Worm (Caenorhabditis elegans) whole organism, late embryonic: ENCODE data around the gene ins-11.

Experiments used
- C08G9.2 ChIP-seq: sonication (generic microtip); optimal IDR thresholded peaks from 2 replicates; lab custom pipeline; 2016; ENCODE audit warnings: mild to moderate bottlenecking, missing genetic modification characterization, moderate library complexity, missing compliant biosample characterization
- C38D4.7 ChIP-seq: fragments of 200-800 bp; sonication (Bioruptor generic); optimal IDR thresholded peaks from 2 replicates; lab custom pipeline; 2018; ENCODE audit warnings: mild to moderate bottlenecking, missing genetic modification characterization, moderate library complexity, missing compliant biosample characterization
- F13H6.1 ChIP-seq: sonication (generic microtip); optimal IDR thresholded peaks from 2 replicates; lab custom pipeline; 2016; ENCODE audit warnings: missing genetic modification characterization, missing compliant biosample characterization
- K02D7.2 ChIP-seq: sonication (generic microtip); optimal IDR thresholded peaks from 2 replicates; lab custom pipeline; 2017; ENCODE audit warnings: mild to moderate bottlenecking, missing genetic modification characterization, missing compliant biosample characterization
- K09A11.1 ChIP-seq: sonication (generic microtip); optimal IDR thresholded peaks from 2 replicates; lab custom pipeline; 2017; ENCODE audit warnings: antibody characterized with exemption, mild to moderate bottlenecking, missing genetic modification characterization, missing compliant biosample characterization; ENCODE audit not compliant: insufficient read depth
- T23F11.4 ChIP-seq: fragments of 200-800 bp; sonication (Bioruptor generic); optimal IDR thresholded peaks from 2 replicates; lab custom pipeline; 2018; ENCODE audit warnings: mild to moderate bottlenecking, missing genetic modification characterization, missing compliant biosample characterization
- Y22D7AL.16 ChIP-seq: sonication (generic microtip); optimal IDR thresholded peaks from 2 replicates; lab custom pipeline; 2016; ENCODE audit warnings: missing genetic modification characterization, missing compliant biosample characterization
- ahr-1 ChIP-seq: sonication (generic microtip); optimal IDR thresholded peaks from 2 replicates; lab custom pipeline; 2016; ENCODE audit warnings: missing genetic modification characterization, missing compliant biosample characterization
- ama-1 ChIP-seq: fragments of 150-350 bp; optimal IDR thresholded peaks from 2 replicates; lab custom pipeline; 2014
- ceh-22 ChIP-seq: sonication (generic microtip); optimal IDR thresholded peaks from 2 replicates; lab custom pipeline; 2017; ENCODE audit warnings: missing biosample characterization, missing genetic modification characterization
- ceh-30 ChIP-seq: fragments of 150-350 bp; optimal IDR thresholded peaks from 2 replicates; lab custom pipeline; 2014; ENCODE audit warnings: missing biosample characterization, missing genetic modification characterization
- ceh-34 ChIP-seq: sonication (generic microtip); optimal IDR thresholded peaks from 2 replicates; lab custom pipeline; 2016; ENCODE audit warnings: mild to moderate bottlenecking, missing genetic modification characterization, missing compliant biosample characterization
- ceh-45 ChIP-seq: fragments of 200-800 bp; sonication (Bioruptor generic); IDR thresholded peaks from 2 replicates; pipeline ENCODE4 v1.3.6; 2022; ENCODE audit warnings: missing genetic modification reagents, missing genetic modification characterization, missing compliant biosample characterization
- ceh-6 ChIP-seq: fragments of 200-800 bp; sonication (Bioruptor generic); optimal IDR thresholded peaks from 2 replicates; lab custom pipeline; 2018; ENCODE audit warnings: mild to moderate bottlenecking, missing genetic modification characterization, missing compliant biosample characterization
- che-1 ChIP-seq: sonication (generic microtip); optimal IDR thresholded peaks from 2 replicates; lab custom pipeline; 2016; ENCODE audit warnings: mild to moderate bottlenecking, missing genetic modification characterization, missing compliant biosample characterization
- dmd-4 ChIP-seq: sonication (generic microtip); optimal IDR thresholded peaks from 2 replicates; lab custom pipeline; 2016; ENCODE audit warnings: borderline replicate concordance, missing genetic modification characterization, missing compliant biosample characterization
- elt-2 ChIP-seq: sonication (generic microtip); optimal IDR thresholded peaks from 2 replicates; lab custom pipeline; 2016; ENCODE audit warnings: missing genetic modification reagents, missing genetic modification characterization, missing compliant biosample characterization
- elt-4 ChIP-seq: sonication (generic microtip); optimal IDR thresholded peaks from 2 replicates; lab custom pipeline; 2016; ENCODE audit warnings: missing genetic modification characterization, missing compliant biosample characterization
- ets-4 ChIP-seq: sonication (generic microtip); optimal IDR thresholded peaks from 2 replicates; lab custom pipeline; 2016; ENCODE audit warnings: missing genetic modification characterization, missing compliant biosample characterization
- eyg-1 ChIP-seq: sonication (generic microtip); optimal IDR thresholded peaks from 2 replicates; lab custom pipeline; 2016; ENCODE audit warnings: missing genotype, missing genetic modification characterization, missing compliant biosample characterization
- fkh-10 ChIP-seq: fragments of 150-350 bp; optimal IDR thresholded peaks from 2 replicates; lab custom pipeline; 2014; ENCODE audit warnings: missing biosample characterization, missing genetic modification reagents, missing genetic modification characterization
- hlh-13 ChIP-seq: fragments of 200-800 bp; sonication (Bioruptor generic); optimal IDR thresholded peaks from 2 replicates; lab custom pipeline; 2018; ENCODE audit warnings: mild to moderate bottlenecking, missing genetic modification characterization, missing compliant biosample characterization
- hlh-30 ChIP-seq: sonication (generic microtip); optimal IDR thresholded peaks from 2 replicates; lab custom pipeline; 2017; ENCODE audit warnings: antibody characterized with exemption, missing genetic modification characterization, missing compliant biosample characterization; ENCODE audit not compliant: insufficient read depth
- hlh-6 ChIP-seq: sonication (generic microtip); optimal IDR thresholded peaks from 2 replicates; lab custom pipeline; 2016; ENCODE audit warnings: missing genotype, missing genetic modification characterization, missing compliant biosample characterization
- lim-6 ChIP-seq: sonication (generic microtip); optimal IDR thresholded peaks from 2 replicates; lab custom pipeline; 2016; ENCODE audit warnings: missing genetic modification characterization, missing compliant biosample characterization
- lin-11 ChIP-seq: fragments of 200-800 bp; sonication (Bioruptor generic); optimal IDR thresholded peaks from 2 replicates; lab custom pipeline; 2018; ENCODE audit warnings: mild to moderate bottlenecking, missing genetic modification characterization, missing compliant biosample characterization
- madf-2 ChIP-seq: sonication (generic microtip); optimal IDR thresholded peaks from 2 replicates; lab custom pipeline; 2017; ENCODE audit warnings: missing genetic modification characterization, missing compliant biosample characterization
- mec-3 ChIP-seq: sonication (generic microtip); optimal IDR thresholded peaks from 2 replicates; lab custom pipeline; 2016; ENCODE audit warnings: borderline replicate concordance, missing genetic modification characterization, missing compliant biosample characterization
- odd-2 ChIP-seq: sonication (generic microtip); optimal IDR thresholded peaks from 2 replicates; lab custom pipeline; 2017; ENCODE audit warnings: antibody characterized with exemption, mild to moderate bottlenecking, missing genetic modification characterization, missing compliant biosample characterization
- pag-3 ChIP-seq: sonication (generic microtip); optimal IDR thresholded peaks from 2 replicates; lab custom pipeline; 2016; ENCODE audit warnings: missing compliant biosample characterization, missing genetic modification characterization, borderline replicate concordance
- pax-1 ChIP-seq: fragments of 150-350 bp; optimal IDR thresholded peaks from 2 replicates; lab custom pipeline; 2014; ENCODE audit warnings: missing biosample characterization, missing genetic modification characterization
- pha-2 ChIP-seq: sonication (generic microtip); optimal IDR thresholded peaks from 2 replicates; lab custom pipeline; 2017; ENCODE audit warnings: mild to moderate bottlenecking, missing genetic modification characterization, missing compliant biosample characterization
- pha-4 ChIP-seq: fragments of 150-350 bp; optimal IDR thresholded peaks from 2 replicates; lab custom pipeline; 2018; ENCODE audit warnings: missing biosample characterization, missing genetic modification reagents, missing genetic modification characterization
- pqm-1 ChIP-seq: sonication (generic microtip); optimal IDR thresholded peaks from 2 replicates; lab custom pipeline; 2016; ENCODE audit warnings: missing genetic modification characterization, missing compliant biosample characterization
- pros-1 ChIP-seq: fragments of 150-350 bp; optimal IDR thresholded peaks from 2 replicates; lab custom pipeline; 2014; ENCODE audit warnings: missing biosample characterization, missing genetic modification reagents, missing genetic modification characterization
- ref-2 ChIP-seq: sonication (generic microtip); optimal IDR thresholded peaks from 2 replicates; lab custom pipeline; 2016; ENCODE audit warnings: missing genetic modification characterization, missing compliant biosample characterization
- rnt-1 ChIP-seq: sonication (generic microtip); optimal IDR thresholded peaks from 2 replicates; lab custom pipeline; 2016; ENCODE audit warnings: missing genetic modification characterization, missing compliant biosample characterization
- sox-2 ChIP-seq: fragments of 200-800 bp; sonication (Bioruptor generic); IDR thresholded peaks from 2 replicates; pipeline ENCODE4 v1.3.6; 2022; ENCODE audit warnings: missing genetic modification reagents, missing genetic modification characterization, missing compliant biosample characterization
- sox-4 ChIP-seq: sonication (generic microtip); optimal IDR thresholded peaks from 2 replicates; lab custom pipeline; 2017; ENCODE audit warnings: mild to moderate bottlenecking, missing genetic modification characterization, inconsistent platforms, missing compliant biosample characterization
- tbx-2 ChIP-seq: sonication (generic microtip); optimal IDR thresholded peaks from 2 replicates; lab custom pipeline; 2016; ENCODE audit warnings: missing genetic modification characterization, missing compliant biosample characterization
- tbx-7 ChIP-seq: sonication (generic microtip); optimal IDR thresholded peaks from 2 replicates; lab custom pipeline; 2016; ENCODE audit warnings: missing genotype, missing genetic modification characterization, missing compliant biosample characterization
- ttx-3 ChIP-seq: sonication (generic microtip); optimal IDR thresholded peaks from 2 replicates; lab custom pipeline; 2016; ENCODE audit warnings: missing genetic modification reagents, missing genetic modification characterization, missing compliant biosample characterization
- unc-3 ChIP-seq, 2 experiments: fragments of 200-800 bp in 1 of 2; sonication (Bioruptor generic) in 1 of 2; sonication (generic microtip) in 1 of 2; conservative IDR thresholded peaks in 1 of 2; optimal IDR thresholded peaks in 1 of 2; 2 replicates each; pipeline versions ENCODE4 v1.3.6 to Lab custom; 2016 to 2022; ENCODE audit warnings: missing compliant biosample characterization in 2 of 2, missing genetic modification characterization in 2 of 2, missing genetic modification reagents in 1 of 2
- unc-42 ChIP-seq: sonication (generic microtip); optimal IDR thresholded peaks from 2 replicates; lab custom pipeline; 2016; ENCODE audit warnings: missing genotype, missing genetic modification characterization, missing compliant biosample characterization
- unc-55 ChIP-seq: sonication (generic microtip); optimal IDR thresholded peaks from 2 replicates; lab custom pipeline; 2017; ENCODE audit warnings: missing biosample characterization, missing genetic modification reagents, missing genetic modification characterization
- zip-5 ChIP-seq: sonication (generic microtip); optimal IDR thresholded peaks from 2 replicates; lab custom pipeline; 2016; ENCODE audit warnings: missing genetic modification characterization, missing compliant biosample characterization
- ztf-16 ChIP-seq: sonication (generic microtip); optimal IDR thresholded peaks from 2 replicates; lab custom pipeline; 2017; ENCODE audit warnings: missing genetic modification characterization, missing compliant biosample characterization

The ins-11 gene

ce11 chrII:5518910-5519309, 37.6 kb upstream of the ins-11 start, which contains the start of gene ZK177.2:
ZK177.2 (plus strand) TSS chrII:5519210.
- TF ChIP-seq ttx-3 (tag; lab: Kevin White, UChicago) (no peak), hlh-6 (tag; lab: Kevin White, UChicago) (no peak), ets-4 (tag; lab: Kevin White, UChicago) (no peak), lim-6 (no peak), tbx-2 (tag; lab: Kevin White, UChicago) (no peak), C08G9.2 (no peak), odd-2 (tag; lab: Kevin White, UChicago) (no peak), K09A11.1 (tag; lab: Kevin White, UChicago) (no peak), ztf-16 (tag; lab: Kevin White, UChicago) (no peak), ceh-45 (GFP tag; lab: Robert Waterston, UW) (no peak), ceh-30 (no peak), ama-1 (no peak), madf-2 (no peak), pax-1 (tag; lab: Kevin White, UChicago) (no peak), T23F11.4 (GFP tag; lab: Kevin White, UChicago) (no peak), sox-4 (no peak), elt-2 (no peak), fkh-10 (GFP tag; lab: Kevin White, UChicago) (no peak)

- no peak for TF ChIP-seq Y22D7AL.16
- TF ChIP-seq ref-2 (tag; lab: Kevin White, UChicago) = no peak
- TF ChIP-seq sox-2 = no peak
- TF ChIP-seq ceh-30 = no peak
- TF ChIP-seq lin-11 (tag; lab: Kevin White, UChicago) = no peak
- no peak for TF ChIP-seq F13H6.1 (tag; lab: Kevin White, UChicago)
- no peak for TF ChIP-seq K02D7.2
- no peak for TF ChIP-seq ceh-22 (tag; lab: Kevin White, UChicago)
- no peak for TF ChIP-seq C38D4.7 (GFP tag; lab: Kevin White, UChicago)
- TF ChIP-seq ceh-45 (GFP tag; lab: Robert Waterston, UW) = no peak
- TF ChIP-seq unc-42 (tag; lab: Kevin White, UChicago) = no peak
- no peak for TF ChIP-seq lim-6
- TF ChIP-seq pqm-1 (tag; lab: Kevin White, UChicago) = no peak
- no peak for TF ChIP-seq pha-2 (tag; lab: Kevin White, UChicago)
Measured at ce11 chrII:5521411-5521810, 35.1 kb upstream of the ins-11 start, which contains the start of gene ZK177.12. ZK177.12 (plus strand) TSS chrII:5521711.

ce11 chrII:5522637-5523036, 33.9 kb upstream of the ins-11 start, which contains the start of gene ZK177.11:
ZK177.11 (plus strand) TSS chrII:5522937.
- TF ChIP-seq ets-4 (tag; lab: Kevin White, UChicago) (no peak), rnt-1 (tag; lab: Kevin White, UChicago) (no peak), mec-3 (tag; lab: Kevin White, UChicago) (no peak), ceh-22 (tag; lab: Kevin White, UChicago) (no peak), T23F11.4 (GFP tag; lab: Kevin White, UChicago) (no peak), eyg-1 (tag; lab: Kevin White, UChicago) (no peak), hlh-30 (tag; lab: Kevin White, UChicago) (no peak), pros-1 (tag; lab: Kevin White, UChicago) (no peak), pha-2 (tag; lab: Kevin White, UChicago) (no peak), ceh-6 (GFP tag; lab: Kevin White, UChicago) (no peak), unc-55 (GFP tag; lab: Kevin White, UChicago) (no peak)

- TF ChIP-seq unc-42 (tag; lab: Kevin White, UChicago) (no peak), hlh-6 (tag; lab: Kevin White, UChicago) (no peak), sox-4 (no peak), ama-1 (no peak), dmd-4 (tag; lab: Kevin White, UChicago) (no peak), ahr-1 (no peak), elt-4 (no peak), odd-2 (tag; lab: Kevin White, UChicago) (no peak), tbx-7 (tag; lab: Kevin White, UChicago) (no peak), T23F11.4 (GFP tag; lab: Kevin White, UChicago) (no peak), zip-5 (tag; lab: Kevin White, UChicago) (no peak), pha-4 (tag; lab: Kevin White, UChicago) (no peak), ceh-34 (no peak), pag-3 (tag; lab: Kevin White, UChicago) (no peak), che-1 (tag; lab: Kevin White, UChicago) (no peak), Y22D7AL.16 (no peak), hlh-13 (no peak), unc-3 (GFP tag; conservative IDR thresholded peaks at IDR 0.05; lab: Robert Waterston, UW) (no peak), unc-3 (tag; optimal IDR thresholded peaks at IDR 0.05; lab: Kevin White, UChicago) (no peak)
Measured at ce11 chrII:5525297-5525696, 31.2 kb upstream of the ins-11 start, which contains the start of gene tbx-35. tbx-35 (minus strand) TSS chrII:5525397.
